Worm (Caenorhabditis elegans) whole organism, mixed stage, embryonic: Measurements from ENCODE around the gene pbo-6.

Experiments used
- blmp-1 ChIP-seq: fragments of 150-350 bp; optimal IDR thresholded peaks from 2 replicates; lab custom pipeline; 2014; ENCODE audit warnings: missing biosample characterization, missing genetic modification characterization
- unc-62 ChIP-seq: fragments of 150-350 bp; optimal IDR thresholded peaks from 2 replicates; lab custom pipeline; 2014; ENCODE audit warnings: missing biosample characterization, missing genetic modification reagents, missing genetic modification characterization

- TF ChIP-seq blmp-1 (tag; lab: Kevin White, UChicago) (no peak), unc-62 (no peak)
Observed at ce11 chrX:17400425-17400824, 28.4 kb upstream of the pbo-6 start.
